Worm (Caenorhabditis elegans) whole organism, dauer: ENCODE data around the gene ZC404.15.

Experiments used
- unc-62 ChIP-seq: sonication (generic microtip); optimal IDR thresholded peaks from 2 replicates; lab custom pipeline; 2017; ENCODE audit warnings: missing biosample characterization, missing genetic modification reagents, missing genetic modification characterization

The ZC404.15 gene

ce11 chrV:6780166-6780565 lies at the start of gene ZC404.15:
TSS of gene ZC404.15 (plus strand) at chrV:6780466.
- no peak for TF ChIP-seq unc-62 (GFP tag; lab: Kevin White, UChicago)

- no peak for TF ChIP-seq unc-62 (GFP tag; lab: Kevin White, UChicago)
Measured at ce11 chrV:6731594-6731993, 48.7 kb upstream of the ZC404.15 start, which contains the start of gene grl-9. TSS of gene grl-9 (minus strand) at chrV:6731694.

- TF ChIP-seq unc-62 (GFP tag; lab: Kevin White, UChicago): no peak
Measured at ce11 chrV:6732995-6733394, 47.3 kb upstream of the ZC404.15 start, which contains the start of gene grl-8. TSS of gene grl-8 (minus strand) at chrV:6733095.

- no peak for TF ChIP-seq unc-62 (GFP tag; lab: Kevin White, UChicago)
Measured at ce11 chrV:6736108-6736507, 44.2 kb upstream of the ZC404.15 start.

ce11 chrV:6736877-6737276 lies 43.4 kb upstream of the ZC404.15 start:
- no peak for TF ChIP-seq unc-62 (GFP tag; lab: Kevin White, UChicago)

ce11 chrV:6744774-6745173 lies 35.5 kb upstream of the ZC404.15 start, which contains the start of gene T25F10.3:
TSS of gene T25F10.3 (plus strand) at chrV:6745081.
- no peak for TF ChIP-seq unc-62 (GFP tag; lab: Kevin White, UChicago)

ce11 chrV:6751493-6752100 lies 28.7 kb upstream of the ZC404.15 start:
- TF ChIP-seq unc-62 (GFP tag; lab: Kevin White, UChicago): no peak

- no peak for TF ChIP-seq unc-62 (GFP tag; lab: Kevin White, UChicago)
Measured at ce11 chrV:6753257-6753656, 27.0 kb upstream of the ZC404.15 start.

- TF ChIP-seq unc-62 (GFP tag; lab: Kevin White, UChicago): no peak
Measured at ce11 chrV:6758017-6758416, 22.2 kb upstream of the ZC404.15 start, which contains the start of gene dbl-1. TSS of gene dbl-1 (plus strand) at chrV:6758135.

- TF ChIP-seq unc-62 (GFP tag; lab: Kevin White, UChicago): no peak
Measured at ce11 chrV:6762361-6762760, 17.9 kb upstream of the ZC404.15 start, which contains the start of gene T25F10.4. TSS of gene T25F10.4 (minus strand) at chrV:6762461.

- TF ChIP-seq unc-62 (GFP tag; lab: Kevin White, UChicago): no peak
Measured at ce11 chrV:6764972-6765371, 15.3 kb upstream of the ZC404.15 start, which contains the start of gene bbs-8. TSS of gene bbs-8 (minus strand) at chrV:6765072.

ce11 chrV:6767576-6767975 lies 12.7 kb upstream of the ZC404.15 start:
- TF ChIP-seq unc-62 (GFP tag; lab: Kevin White, UChicago): no peak

ce11 chrV:6768452-6768929 lies 11.8 kb upstream of the ZC404.15 start, which contains the start of the genes T25F10.1 and clik-1:
TSS of gene T25F10.1 (plus strand) at chrV:6768502.
TSS of gene clik-1 (minus strand) at chrV:6768732.
- no peak for TF ChIP-seq unc-62 (GFP tag; lab: Kevin White, UChicago)

ce11 chrV:6769440-6769839 lies 10.8 kb upstream of the ZC404.15 start:
- no peak for TF ChIP-seq unc-62 (GFP tag; lab: Kevin White, UChicago)

- no peak for TF ChIP-seq unc-62 (GFP tag; lab: Kevin White, UChicago)
Measured at ce11 chrV:6771645-6772044, 8.6 kb upstream of the ZC404.15 start, which contains the start of gene srh-30. TSS of gene srh-30 (minus strand) at chrV:6771745.

ce11 chrV:6773735-6774134 lies 6.5 kb upstream of the ZC404.15 start, which contains the start of gene ZC404.16:
TSS of gene ZC404.16 (minus strand) at chrV:6773835.
- no peak for TF ChIP-seq unc-62 (GFP tag; lab: Kevin White, UChicago)

ce11 chrV:6775708-6776107 lies 4.6 kb upstream of the ZC404.15 start, which contains the start of gene srh-28:
TSS of gene srh-28 (minus strand) at chrV:6775808.
- no peak for TF ChIP-seq unc-62 (GFP tag; lab: Kevin White, UChicago)
